Fruit fly (Drosophila melanogaster) whole organism, pupa: ENCODE data around the gene CG5157.

ENCODE experiments used
- CG32121 ChIP-seq: fragments of 200-800 bp; sonication (Bioruptor generic); IDR thresholded peaks from 2 replicates; pipeline ENCODE4 v1.3.6; 2022; ENCODE audit warnings: missing biosample characterization, missing genetic modification characterization
- CG8301 ChIP-seq: fragments of 200-800 bp; sonication (Bioruptor generic); optimal IDR thresholded peaks from 2 replicates; lab custom pipeline; 2018; ENCODE audit warnings: missing biosample characterization, mild to moderate bottlenecking, missing genetic modification characterization

DNA sequence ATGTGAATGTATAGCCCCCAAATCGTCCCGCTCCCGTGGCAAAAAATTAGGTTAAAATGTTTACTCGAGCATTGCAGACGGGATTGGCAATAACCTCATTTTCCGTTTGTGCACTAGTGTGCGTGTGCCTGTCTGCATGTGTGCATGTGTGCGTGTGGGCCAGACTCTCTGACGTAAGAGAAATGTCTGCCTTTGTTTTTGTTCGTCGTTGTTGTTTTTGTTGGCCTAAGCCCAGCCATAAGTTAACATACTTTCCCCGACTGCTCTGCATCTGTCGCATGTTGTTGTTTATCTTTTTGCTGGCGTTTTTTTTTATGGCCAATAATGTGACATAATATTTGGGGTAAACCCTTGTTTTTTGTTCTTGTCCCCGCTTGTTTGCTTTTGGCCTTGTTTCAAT, 7.6 kb upstream of the CG5157 start:
- TF ChIP-seq CG8301 (tag; lab: Kevin White, UChicago) (no peak), CG32121 (GFP tag; lab: Robert Waterston, UW) (no peak)
